Worm (Caenorhabditis elegans) whole organism, L1 larva: Measurements from ENCODE around the gene C10G8.3.

Source experiments
- ceh-82 ChIP-seq, 3 experiments: fragments of 150-350 bp in 1 of 3; sonication (generic microtip) in 2 of 3; optimal IDR thresholded peaks; 2 replicates each; lab custom pipeline; 2014 to 2017; ENCODE audit warnings: missing biosample characterization in 3 of 3, missing genetic modification characterization in 3 of 3
- dpl-1 ChIP-seq, 3 experiments: fragments of 150-350 bp in 2 of 3; sonication (generic microtip) in 1 of 3; optimal IDR thresholded peaks; 2 replicates each; lab custom pipeline; 2014 to 2017; ENCODE audit warnings: missing biosample characterization in 3 of 3, missing genetic modification characterization in 3 of 3, missing genetic modification reagents in 3 of 3
- egl-27 ChIP-seq, 2 experiments: fragments of 150-350 bp in 1 of 2; sonication (generic microtip); optimal IDR thresholded peaks; 3 replicates each; lab custom pipeline; 2017 to 2018; ENCODE audit warnings: missing biosample characterization in 2 of 2, missing genetic modification characterization in 2 of 2, missing genetic modification reagents in 2 of 2
- elt-2 ChIP-seq: sonication (generic microtip); optimal IDR thresholded peaks from 2 replicates; lab custom pipeline; 2016; ENCODE audit warnings: missing genetic modification characterization, mild to moderate bottlenecking, inconsistent platforms, missing compliant biosample characterization, missing genetic modification reagents
- elt-3 ChIP-seq, 6 experiments: fragments of 150-350 bp in 1 of 6; sonication (generic microtip); optimal IDR thresholded peaks; 2 replicates each; lab custom pipeline; 2017 to 2018; ENCODE audit warnings: missing biosample characterization in 6 of 6, missing genetic modification characterization in 6 of 6, inconsistent platforms in 1 of 6
- hlh-17 ChIP-seq: fragments of 200-800 bp; sonication (Bioruptor generic); optimal IDR thresholded peaks from 2 replicates; lab custom pipeline; 2018; ENCODE audit warnings: missing genetic modification characterization, mild to moderate bottlenecking, missing compliant biosample characterization, moderate library complexity, borderline replicate concordance
- lsy-2 ChIP-seq, 2 experiments: fragments of 150-350 bp; optimal IDR thresholded peaks; 2 replicates each; lab custom pipeline; 2014; ENCODE audit warnings: missing biosample characterization in 2 of 2, missing genetic modification characterization in 2 of 2
- nhr-11 ChIP-seq: fragments of 150-350 bp; optimal IDR thresholded peaks from 2 replicates; lab custom pipeline; 2014; ENCODE audit warnings: missing biosample characterization, missing genetic modification characterization
- nhr-19 ChIP-seq: fragments of 200-800 bp; sonication (Bioruptor generic); conservative IDR thresholded peaks from 2 replicates; pipeline ENCODE4 v1.3.6; 2022; ENCODE audit warnings: missing genetic modification characterization, missing compliant biosample characterization
- nhr-76 ChIP-seq: sonication (generic microtip); optimal IDR thresholded peaks from 2 replicates; lab custom pipeline; 2017; ENCODE audit warnings: missing biosample characterization, missing genetic modification characterization
- nhr-85 ChIP-seq: sonication (generic microtip); peaks from one replicate; lab custom pipeline; 2016; ENCODE audit warnings: missing genetic modification characterization, inconsistent platforms, missing compliant biosample characterization
- pqm-1 ChIP-seq: sonication (generic microtip); optimal IDR thresholded peaks from 3 replicates; lab custom pipeline; 2017; ENCODE audit warnings: missing biosample characterization, missing genetic modification characterization
- vab-15 ChIP-seq: sonication (generic microtip); optimal IDR thresholded peaks from 2 replicates; lab custom pipeline; 2017; ENCODE audit warnings: missing genotype, mild to moderate bottlenecking, missing genetic modification characterization, missing compliant biosample characterization

DNA sequence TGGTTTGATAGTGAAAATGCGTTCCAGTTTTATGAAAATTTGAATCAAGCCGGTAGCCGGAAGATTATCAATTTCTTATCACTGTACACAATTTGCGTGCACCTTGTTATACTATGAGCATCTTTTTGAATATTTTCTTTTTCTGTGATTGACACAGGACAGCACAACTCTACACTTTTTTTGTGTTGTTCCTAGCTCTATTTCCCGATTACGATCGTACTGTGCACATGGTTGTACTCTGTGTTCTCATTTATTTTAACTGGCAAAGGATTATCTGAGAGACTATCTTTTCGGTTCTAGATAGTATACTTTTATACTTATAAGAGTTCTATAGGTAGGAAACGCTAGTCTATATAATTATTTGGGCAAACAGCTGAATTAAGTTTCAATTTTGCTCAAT lies 40.5 kb upstream of the C10G8.3 start:
- TF ChIP-seq elt-3 (tag; optimal IDR thresholded peaks at IDR 0.05; lab: Kevin White, UChicago) (no peak), dpl-1 (GFP tag; optimal IDR thresholded peaks at IDR 0.05; lab: Kevin White, UChicago) (no peak), nhr-85 (tag; lab: Kevin White, UChicago) (no peak), nhr-11 (no peak), hlh-17 (GFP tag; lab: Kevin White, UChicago) (no peak), pqm-1 (tag; lab: Kevin White, UChicago) (no peak), nhr-19 (GFP tag; lab: Robert Waterston, UW) (no peak), lsy-2 (tag; optimal IDR thresholded peaks at IDR 0.05; lab: Kevin White, UChicago) (no peak), ceh-82 (tag; optimal IDR thresholded peaks at IDR 0.05; lab: Kevin White, UChicago) (no peak), vab-15 (tag; lab: Kevin White, UChicago) (no peak), elt-2 (no peak), nhr-76 (tag; lab: Kevin White, UChicago) (no peak), egl-27 (tag; optimal IDR thresholded peaks at IDR 0.05; lab: Kevin White, UChicago) (no peak)
